Worm (Caenorhabditis elegans) whole organism, young adult: ENCODE data around the gene lipl-7.

ENCODE experiments used
- ama-1 ChIP-seq, 3 experiments: fragments of 150-350 bp in 1 of 3; sonication (generic microtip) in 2 of 3; optimal IDR thresholded peaks; 2 replicates each; lab custom pipeline; 2014 to 2018; ENCODE audit warnings: missing biosample characterization in 2 of 3, missing genetic modification characterization in 2 of 3, missing genetic modification reagents in 2 of 3
- egl-18 ChIP-seq: fragments of 200-800 bp; sonication (Bioruptor generic); IDR thresholded peaks from 2 replicates; pipeline ENCODE4 v1.3.6; 2022; ENCODE audit warnings: missing genetic modification reagents, missing genetic modification characterization, missing compliant biosample characterization
- lin-26 ChIP-seq: fragments of 200-800 bp; sonication (Bioruptor generic); IDR thresholded peaks from 2 replicates; pipeline ENCODE4 v1.3.6; 2022; ENCODE audit warnings: missing genetic modification reagents, missing genetic modification characterization, missing compliant biosample characterization
- mel-28 ChIP-seq: sonication (generic microtip); optimal IDR thresholded peaks from 2 replicates; lab custom pipeline; 2016; ENCODE audit warnings: borderline replicate concordance, mild to moderate bottlenecking, missing genetic modification characterization, missing compliant biosample characterization
- tbx-9 ChIP-seq: sonication (generic microtip); optimal IDR thresholded peaks from 2 replicates; lab custom pipeline; 2016; ENCODE audit warnings: borderline replicate concordance, missing genetic modification characterization, inconsistent platforms, missing compliant biosample characterization
- unc-62 ChIP-seq: fragments of 150-350 bp; optimal IDR thresholded peaks from 2 replicates; lab custom pipeline; 2014; ENCODE audit warnings: missing biosample characterization, missing genetic modification reagents, missing genetic modification characterization
- zfh-2 ChIP-seq: fragments of 200-800 bp; sonication (Bioruptor generic); conservative IDR thresholded peaks from 2 replicates; pipeline ENCODE4 v1.3.6; 2022; ENCODE audit warnings: missing genetic modification reagents, missing genetic modification characterization, missing compliant biosample characterization
- ztf-26 ChIP-seq: sonication (generic microtip); optimal IDR thresholded peaks from 2 replicates; lab custom pipeline; 2017; ENCODE audit warnings: missing genetic modification characterization, missing compliant biosample characterization

DNA sequence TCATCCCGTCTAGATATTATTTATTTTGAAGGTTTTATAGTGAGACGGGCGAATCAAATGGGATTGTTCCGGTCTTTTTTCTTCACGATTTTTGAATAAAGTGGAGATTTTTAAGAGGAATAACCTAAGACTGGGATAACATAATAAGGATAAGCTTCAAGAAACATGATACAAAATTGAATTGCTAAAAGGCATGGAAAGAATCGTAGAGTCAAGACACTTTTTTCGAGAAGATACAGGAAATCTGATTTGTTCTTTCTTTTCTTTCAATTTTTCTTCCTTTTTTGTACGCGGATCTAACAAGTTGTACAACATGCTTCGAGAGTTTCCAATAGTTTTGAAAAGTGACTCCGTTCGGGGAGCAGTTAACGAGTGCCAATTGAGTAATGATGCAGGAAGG is 50.1 kb downstream of the lipl-7 start:
- TF ChIP-seq zfh-2 (GFP tag; lab: Robert Waterston, UW) (no peak), ama-1 (optimal IDR thresholded peaks at IDR 0.05; lab: Kevin White, UChicago) (no peak), ama-1 (GFP tag; optimal IDR thresholded peaks at IDR 0.05; lab: Kevin White, UChicago) (no peak), tbx-9 (tag; lab: Kevin White, UChicago) (no peak), mel-28 (no peak), egl-18 (GFP tag; lab: Robert Waterston, UW) (no peak), unc-62 (GFP tag; lab: Kevin White, UChicago) (no peak), ztf-26 (tag; lab: Kevin White, UChicago) (no peak), lin-26 (GFP tag; lab: Robert Waterston, UW) (no peak)
